Fruit fly (Drosophila melanogaster) whole organism, embryonic: ENCODE measurements around the gene CCHa1.
A peak's percentile ranks its signal among the peaks of the same experiment; 100 is the strongest.

ENCODE experiments used
- C15 ChIP-seq: fragments of 200-800 bp; sonication (Bioruptor generic); IDR thresholded peaks from 3 replicates; pipeline ENCODE4 v1.3.6; 2022; ENCODE audit warnings: missing biosample characterization, missing genetic modification characterization
- CG1024 ChIP-seq: fragments of 200-800 bp; sonication (Bioruptor generic); IDR thresholded peaks from 2 replicates; pipeline ENCODE4 v1.3.6; 2022; ENCODE audit warnings: missing biosample characterization, missing genetic modification characterization
- CG10654 ChIP-seq: fragments of 200-800 bp; sonication (Bioruptor generic); optimal IDR thresholded peaks from 2 replicates; lab custom pipeline; 2016; ENCODE audit warnings: missing biosample characterization, missing genetic modification characterization
- CG11247 ChIP-seq: fragments of 200-800 bp; sonication (Bioruptor generic); IDR thresholded peaks from 2 replicates; pipeline ENCODE4 v1.3.6; 2022; ENCODE audit warnings: missing biosample characterization, missing genetic modification characterization
- CG15011 ChIP-seq: fragments of 200-800 bp; sonication (Bioruptor generic); optimal IDR thresholded peaks from 3 replicates; lab custom pipeline; 2018; ENCODE audit warnings: missing biosample characterization, mild to moderate bottlenecking, missing genetic modification characterization
- CG32767 ChIP-seq: fragments of 200-800 bp; sonication (Bioruptor generic); IDR thresholded peaks from 2 replicates; pipeline ENCODE4 v1.3.6; 2022; ENCODE audit warnings: missing biosample characterization, missing genetic modification characterization
- CG43689 ChIP-seq: fragments of 200-800 bp; sonication (Bioruptor generic); IDR thresholded peaks from 2 replicates; pipeline ENCODE4 v1.3.6; 2022; ENCODE audit warnings: missing biosample characterization, missing genetic modification characterization
- CG6272 ChIP-seq: fragments of 200-800 bp; sonication (Bioruptor generic); IDR thresholded peaks from 2 replicates; pipeline ENCODE4 v1.3.6; 2022; ENCODE audit warnings: missing biosample characterization, missing genetic modification characterization
- CG7357 ChIP-seq: fragments of 200-800 bp; sonication (Bioruptor generic); IDR thresholded peaks from 3 replicates; pipeline ENCODE4 v1.3.6; 2022; ENCODE audit warnings: missing biosample characterization, missing genetic modification characterization
- CG8281 ChIP-seq: fragments of 200-800 bp; sonication (Bioruptor generic); optimal IDR thresholded peaks from 2 replicates; lab custom pipeline; 2018; ENCODE audit warnings: missing biosample characterization, mild to moderate bottlenecking, missing genetic modification characterization, moderate library complexity
- CkIIα-i1 ChIP-seq: fragments of 200-800 bp; sonication (Bioruptor generic); IDR thresholded peaks from 2 replicates; pipeline ENCODE4 v1.3.6; 2022; ENCODE audit warnings: missing biosample characterization, missing genetic modification characterization
- Dip3 ChIP-seq: fragments of 200-800 bp; sonication (Bioruptor generic); optimal IDR thresholded peaks from 3 replicates; lab custom pipeline; 2016; ENCODE audit warnings: missing biosample characterization, missing genetic modification characterization
- Ets65A ChIP-seq: fragments of 200-800 bp; sonication (Bioruptor generic); peaks from one replicate; lab custom pipeline; 2016; ENCODE audit warnings: missing biosample characterization, missing genetic modification characterization
- Fer3 ChIP-seq: fragments of 200-800 bp; sonication (Bioruptor generic); optimal IDR thresholded peaks from 2 replicates; lab custom pipeline; 2018; ENCODE audit warnings: missing biosample characterization, mild to moderate bottlenecking, missing genetic modification characterization, moderate library complexity
- Gug ChIP-seq: fragments of 200-800 bp; sonication (Bioruptor generic); IDR thresholded peaks from 4 replicates; pipeline ENCODE4 v1.3.6; 2022; ENCODE audit warnings: missing biosample characterization, missing genetic modification characterization
- HLH4C ChIP-seq: fragments of 200-800 bp; sonication (Bioruptor generic); IDR thresholded peaks from 3 replicates; pipeline ENCODE4 v1.3.6; 2022; ENCODE audit warnings: missing biosample characterization, missing genetic modification characterization; ENCODE audit not compliant: partially characterized antibody
- HLHmδ ChIP-seq: fragments of 200-800 bp; sonication (Bioruptor generic); optimal IDR thresholded peaks from 2 replicates; lab custom pipeline; 2018; ENCODE audit warnings: missing biosample characterization, mild to moderate bottlenecking, missing genetic modification characterization, moderate library complexity
- Hr51 ChIP-seq, 2 experiments: fragments of 200-800 bp; sonication (Bioruptor generic); optimal IDR thresholded peaks; 2 replicates in 1 of 2; 3 replicates in 1 of 2; lab custom pipeline; 2016 to 2018; ENCODE audit warnings: missing biosample characterization in 2 of 2, missing genetic modification characterization in 2 of 2, mild to moderate bottlenecking in 1 of 2, moderate library complexity in 1 of 2
- Lpt ChIP-seq: fragments of >200 bp; optimal IDR thresholded peaks from 2 replicates; lab custom pipeline; 2018; ENCODE audit warnings: missing biosample characterization, missing genetic modification characterization
- Mad ChIP-seq: fragments of 200-800 bp; sonication (Bioruptor generic); optimal IDR thresholded peaks from 2 replicates; lab custom pipeline; 2016; ENCODE audit warnings: missing biosample characterization, missing genetic modification characterization
- Meics ChIP-seq: fragments of 200-800 bp; sonication (Bioruptor generic); optimal IDR thresholded peaks from 2 replicates; lab custom pipeline; 2017; ENCODE audit warnings: missing biosample characterization, mild to moderate bottlenecking, missing genetic modification characterization
- NC2α ChIP-seq: fragments of 200-800 bp; sonication (Bioruptor generic); optimal IDR thresholded peaks from 2 replicates; lab custom pipeline; 2016; ENCODE audit warnings: missing biosample characterization, missing genetic modification characterization
- Nf-YC ChIP-seq: fragments of 200-800 bp; optimal IDR thresholded peaks from 3 replicates; lab custom pipeline; 2019; ENCODE audit warnings: missing biosample characterization, mild to moderate bottlenecking, missing genetic modification characterization, moderate library complexity
- Sin3A ChIP-seq: fragments of >200 bp; optimal IDR thresholded peaks from 2 replicates; lab custom pipeline; 2018
- Sry-δ ChIP-seq: fragments of 200-800 bp; sonication (Bioruptor generic); optimal IDR thresholded peaks from 2 replicates; lab custom pipeline; 2016; ENCODE audit warnings: missing biosample characterization, missing genetic modification characterization
- TFAM ChIP-seq: fragments of 200-800 bp; sonication (Bioruptor generic); optimal IDR thresholded peaks from 2 replicates; lab custom pipeline; 2017; ENCODE audit warnings: missing biosample characterization, missing genetic modification characterization, inconsistent platforms
- Xbp1 ChIP-seq: fragments of 200-800 bp; sonication (Bioruptor generic); optimal IDR thresholded peaks from 3 replicates; lab custom pipeline; 2016; ENCODE audit warnings: missing biosample characterization, mild to moderate bottlenecking, missing genetic modification characterization
- az2 ChIP-seq: fragments of 200-800 bp; sonication (Bioruptor generic); optimal IDR thresholded peaks from 3 replicates; lab custom pipeline; 2016; ENCODE audit warnings: missing biosample characterization, missing genetic modification characterization
- bbx ChIP-seq: fragments of 200-800 bp; sonication (Bioruptor generic); IDR thresholded peaks from 2 replicates; pipeline ENCODE4 v1.3.6; 2022; ENCODE audit warnings: missing biosample characterization, missing genetic modification characterization; ENCODE audit not compliant: partially characterized antibody
- br ChIP-seq: fragments of >200 bp; optimal IDR thresholded peaks from 2 replicates; lab custom pipeline; 2017
- cas ChIP-seq: fragments of 200-800 bp; sonication (Bioruptor generic); IDR thresholded peaks from 2 replicates; pipeline ENCODE4 v1.3.6; 2022; ENCODE audit warnings: missing biosample characterization, missing genetic modification characterization
- cg ChIP-seq: fragments of 200-800 bp; sonication (Bioruptor generic); optimal IDR thresholded peaks from 3 replicates; lab custom pipeline; 2019; ENCODE audit warnings: missing biosample characterization, mild to moderate bottlenecking, missing genetic modification characterization, moderate library complexity
- da ChIP-seq: fragments of 200-800 bp; sonication (Bioruptor generic); optimal IDR thresholded peaks from 2 replicates; lab custom pipeline; 2016; ENCODE audit warnings: missing biosample characterization, missing genetic modification characterization
- dm ChIP-seq: fragments of 200-800 bp; sonication (Bioruptor generic); optimal IDR thresholded peaks from 3 replicates; lab custom pipeline; 2016; ENCODE audit warnings: missing biosample characterization, missing genetic modification characterization
- eyg ChIP-seq: fragments of 200-800 bp; sonication (Bioruptor generic); optimal IDR thresholded peaks from 3 replicates; lab custom pipeline; 2016; ENCODE audit warnings: missing biosample characterization, missing genetic modification characterization
- fd102C ChIP-seq: fragments of 200-800 bp; sonication (Bioruptor generic); optimal IDR thresholded peaks from 2 replicates; lab custom pipeline; 2018; ENCODE audit warnings: missing biosample characterization, mild to moderate bottlenecking, missing genetic modification characterization, moderate library complexity
- fru ChIP-seq: fragments of >200 bp; optimal IDR thresholded peaks from 2 replicates; lab custom pipeline; 2017
- ind ChIP-seq: fragments of 200-800 bp; sonication (Bioruptor generic); optimal IDR thresholded peaks from 3 replicates; lab custom pipeline; 2016; ENCODE audit warnings: missing biosample characterization, missing genetic modification characterization
- ken ChIP-seq: fragments of 200-800 bp; sonication (Bioruptor generic); IDR thresholded peaks from 3 replicates; pipeline ENCODE4 v1.3.6; 2022; ENCODE audit warnings: missing biosample characterization, missing genetic modification characterization
- lab ChIP-seq: fragments of 200-800 bp; sonication (Bioruptor generic); optimal IDR thresholded peaks from 3 replicates; lab custom pipeline; 2017; ENCODE audit warnings: missing biosample characterization, missing genetic modification characterization, mild to moderate bottlenecking, moderate library complexity, missing genetic modification reagents
- lmd ChIP-seq: fragments of 200-800 bp; sonication (Bioruptor generic); IDR thresholded peaks from 2 replicates; pipeline ENCODE4 v1.3.6; 2022; ENCODE audit warnings: missing biosample characterization, missing genetic modification characterization
- odd ChIP-seq: fragments of 200-800 bp; sonication (Bioruptor generic); optimal IDR thresholded peaks from 2 replicates; lab custom pipeline; 2017; ENCODE audit warnings: missing biosample characterization, mild to moderate bottlenecking, missing genetic modification characterization
- pan ChIP-seq, 4 experiments: fragments of >200 bp in 3 of 4; fragments of 200-800 bp in 1 of 4; sonication (Bioruptor generic) in 1 of 4; optimal IDR thresholded peaks in 3 of 4; IDR thresholded peaks in 1 of 4; 2 replicates each; pipeline versions ENCODE4 v1.3.6 to Lab custom; 2017 to 2022; ENCODE audit warnings: missing biosample characterization in 2 of 4, missing genetic modification characterization in 2 of 4, mixed read lengths in 1 of 4
- row ChIP-seq: fragments of 200-800 bp; sonication (Bioruptor generic); IDR thresholded peaks from 3 replicates; pipeline ENCODE4 v1.3.6; 2022; ENCODE audit warnings: missing biosample characterization, missing genetic modification characterization
- sens ChIP-seq: fragments of 200-800 bp; sonication (Bioruptor generic); peaks from one replicate; lab custom pipeline; 2016; ENCODE audit warnings: missing biosample characterization, missing genetic modification characterization
- sr ChIP-seq: fragments of 200-800 bp; sonication (Bioruptor generic); IDR thresholded peaks from 3 replicates; pipeline ENCODE4 v1.3.6; 2022; ENCODE audit warnings: missing biosample characterization, missing genetic modification characterization
- sug ChIP-seq: fragments of 200-800 bp; optimal IDR thresholded peaks from 2 replicates; lab custom pipeline; 2019; ENCODE audit warnings: missing biosample characterization, mild to moderate bottlenecking, missing genetic modification characterization, moderate library complexity
- tll ChIP-seq, 2 experiments: fragments of 200-800 bp in 1 of 2; fragments of >200 bp in 1 of 2; sonication (Bioruptor generic) in 1 of 2; optimal IDR thresholded peaks; 2 replicates each; lab custom pipeline; 2017 to 2019; ENCODE audit warnings: missing biosample characterization in 2 of 2, missing genetic modification characterization in 2 of 2, mild to moderate bottlenecking in 1 of 2, moderate library complexity in 1 of 2
- usp ChIP-seq: fragments of >200 bp; optimal IDR thresholded peaks from 2 replicates; lab custom pipeline; 2017; ENCODE audit warnings: missing biosample characterization, missing genetic modification characterization
- zen ChIP-seq: fragments of 200-800 bp; sonication (Bioruptor generic); optimal IDR thresholded peaks from 3 replicates; lab custom pipeline; 2018; ENCODE audit warnings: missing biosample characterization, mild to moderate bottlenecking, missing genetic modification characterization, moderate library complexity

Gene CCHa1

DNA sequence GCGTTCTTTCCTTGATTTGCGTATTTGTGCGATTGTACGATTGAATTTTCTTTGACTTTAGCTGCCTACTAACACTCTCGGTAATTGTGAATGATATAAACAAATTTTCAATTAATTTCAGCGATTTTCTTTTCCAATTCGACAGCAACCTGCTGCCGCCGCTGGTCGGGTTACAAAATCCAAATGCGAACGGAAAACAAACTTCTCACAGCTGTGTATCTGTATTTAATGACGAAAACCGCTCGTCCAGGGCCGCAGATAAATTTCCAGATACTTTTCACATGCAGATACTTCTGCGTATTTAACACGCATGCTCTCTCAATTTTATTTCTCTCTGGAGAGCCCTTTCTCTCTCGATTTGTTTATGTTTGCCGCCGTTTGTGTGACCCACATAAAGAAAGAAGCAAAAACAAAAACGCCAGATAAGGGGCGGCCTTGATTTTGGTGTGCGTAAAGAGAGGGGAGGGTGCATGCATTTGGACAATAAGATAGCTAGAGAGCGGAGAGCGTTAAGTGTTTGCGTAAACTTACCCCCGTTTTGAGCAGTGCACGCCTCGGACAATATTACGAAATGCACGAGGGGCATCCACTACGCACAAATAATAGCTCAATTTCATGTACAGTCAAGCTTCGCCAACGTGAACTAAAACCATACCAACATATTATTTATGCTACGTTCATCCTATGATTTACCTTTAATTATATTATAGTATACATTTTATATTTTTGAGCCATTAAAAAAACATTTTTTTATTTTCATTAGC is 11.7 kb upstream of the CCHa1 start, which contains the start of gene CG12402 (continued):
- TF ChIP-seq CkIIα-i1 (GFP tag; lab: Robert Waterston, UW) (no peak), fd102C (GFP tag; lab: Kevin White, UChicago) (no peak), zen (tag; lab: Kevin White, UChicago) (peak; percentile 51), CG8281 (tag; lab: Kevin White, UChicago) (peak; percentile 67), TFAM (GFP tag; lab: Kevin White, UChicago) (peak; percentile 60), lab (peak; percentile 89), Fer3 (tag; lab: Kevin White, UChicago) (peak; percentile 83), Ets65A (peak; percentile 95), cas (GFP tag; lab: Robert Waterston, UW) (peak; percentile 69; the same call in 1 of the 2 replicates), pan (optimal IDR thresholded peaks at IDR 0.05; lab: Kevin White, UChicago) (no peak), pan (GFP tag; optimal IDR thresholded peaks at IDR 0.05 in 1 of 2, IDR thresholded peaks at IDR 0.05 in 1 of 2) (peak in 1 of 2 experiments; percentile 90), br (lab: Kevin White, UChicago) (no peak), Dip3 (GFP tag; lab: Kevin White, UChicago) (peak; percentile 12), ind (GFP tag; lab: Kevin White, UChicago) (peak; percentile 82), row (GFP tag; lab: Robert Waterston, UW) (peak; percentile 94), sens (GFP tag; lab: Kevin White, UChicago) (peak; percentile 92), HLH4C (no peak; the same call in 2 of the 3 replicates), Gug (GFP tag; lab: Robert Waterston, UW) (peak; percentile 70; the same call in 3 of the 4 replicates), az2 (peak; percentile 84), Nf-YC (tag; lab: Kevin White, UChicago) (peak; percentile 77), lmd (peak; percentile 85), Sry-δ (GFP tag; lab: Kevin White, UChicago) (peak; percentile 3), CG6272 (GFP tag; lab: Robert Waterston, UW) (peak; percentile 72), CG1024 (GFP tag; lab: Robert Waterston, UW) (peak; percentile 73), C15 (0 out of 3 replicates have a peak, but pooled peaks have one; percentile 32), Meics (GFP tag; lab: Kevin White, UChicago) (peak; percentile 83), CG10654 (GFP tag; lab: Kevin White, UChicago) (peak; percentile 85), tll (GFP tag; optimal IDR thresholded peaks at IDR 0.05; lab: Kevin White, UChicago) (peak in 1 of 2 experiments; percentile 80), da (GFP tag; lab: Kevin White, UChicago) (peak; percentile 45), Sin3A (lab: Kevin White, UChicago) (no peak), NC2α (GFP tag; lab: Kevin White, UChicago) (peak; percentile 22), CG11247 (peak; percentile 78), fru (no peak), dm (GFP tag; lab: Kevin White, UChicago) (peak; percentile 60), odd (GFP tag; lab: Kevin White, UChicago) (peak; percentile 69), CG43689 (peak; percentile 73; the same call in 1 of the 2 replicates), Hr51 (GFP tag; optimal IDR thresholded peaks at IDR 0.05; lab: Kevin White, UChicago) (peak; percentile 69 to 94), HLHmδ (GFP tag; lab: Kevin White, UChicago) (peak; percentile 74), sug (tag; lab: Kevin White, UChicago) (peak; percentile 72), Xbp1 (GFP tag; lab: Kevin White, UChicago) (peak; percentile 85), CG7357 (GFP tag; lab: Robert Waterston, UW) (peak; percentile 73; the same call in 2 of the 3 replicates), sr (GFP tag; lab: Robert Waterston, UW) (peak; percentile 72), CG32767 (GFP tag; lab: Robert Waterston, UW) (peak; percentile 81), ken (peak; percentile 88), eyg (GFP tag; lab: Kevin White, UChicago) (peak; percentile 6), usp (GFP tag; lab: Kevin White, UChicago) (no peak), cg (GFP tag; lab: Kevin White, UChicago) (peak; percentile 84), bbx (no peak), Lpt (GFP tag; lab: Kevin White, UChicago) (no peak), Mad (GFP tag; lab: Kevin White, UChicago) (peak; percentile 74), CG15011 (GFP tag; lab: Kevin White, UChicago) (peak; percentile 71)
